Fruit fly (Drosophila melanogaster) whole organism, embryonic: ENCODE data around the gene Ctr1A.
A peak's percentile ranks its signal among the peaks of the same experiment; 100 is the strongest.

Experiments used
- BEAF-32 ChIP-seq: fragments of 200-800 bp; sonication (Bioruptor generic); optimal IDR thresholded peaks from 3 replicates; lab custom pipeline; 2017; ENCODE audit warnings: missing biosample characterization, missing genetic modification characterization, mild to moderate bottlenecking, moderate library complexity, missing genetic modification reagents
- CG12155 ChIP-seq: fragments of 200-800 bp; sonication (Bioruptor generic); optimal IDR thresholded peaks from 3 replicates; lab custom pipeline; 2016; ENCODE audit warnings: missing biosample characterization, missing genetic modification characterization
- CG12744 ChIP-seq: fragments of 200-800 bp; sonication (Bioruptor generic); optimal IDR thresholded peaks from 2 replicates; lab custom pipeline; 2016; ENCODE audit warnings: missing biosample characterization, missing genetic modification characterization
- CG13287 ChIP-seq: fragments of 200-800 bp; sonication (Bioruptor generic); IDR thresholded peaks from 2 replicates; pipeline ENCODE4 v1.3.6; 2022; ENCODE audit warnings: missing biosample characterization, missing genetic modification characterization; ENCODE audit not compliant: partially characterized antibody
- CG1529 ChIP-seq: fragments of 200-800 bp; sonication (Bioruptor generic); optimal IDR thresholded peaks from 3 replicates; lab custom pipeline; 2018; ENCODE audit warnings: missing biosample characterization, missing genetic modification characterization
- CG16863 ChIP-seq: fragments of 200-800 bp; sonication (Bioruptor generic); optimal IDR thresholded peaks from 3 replicates; lab custom pipeline; 2016; ENCODE audit warnings: missing biosample characterization, missing genetic modification characterization
- CG17829 ChIP-seq: fragments of 200-800 bp; optimal IDR thresholded peaks from 2 replicates; lab custom pipeline; 2019; ENCODE audit warnings: missing biosample characterization, mild to moderate bottlenecking, missing genetic modification characterization, moderate library complexity
- CG1792 ChIP-seq: fragments of 200-800 bp; sonication (Bioruptor generic); optimal IDR thresholded peaks from 2 replicates; lab custom pipeline; 2016; ENCODE audit warnings: missing biosample characterization, missing genetic modification characterization
- CG2116 ChIP-seq: fragments of 200-800 bp; sonication (Bioruptor generic); optimal IDR thresholded peaks from 3 replicates; lab custom pipeline; 2018; ENCODE audit warnings: missing biosample characterization, mild to moderate bottlenecking, missing genetic modification characterization
- CG2129 ChIP-seq: fragments of 200-800 bp; sonication (Bioruptor generic); IDR thresholded peaks from 2 replicates; pipeline ENCODE4 v1.3.6; 2022; ENCODE audit warnings: missing biosample characterization, missing genetic modification characterization; ENCODE audit not compliant: partially characterized antibody
- CG2889 ChIP-seq: fragments of 200-800 bp; sonication (Bioruptor generic); IDR thresholded peaks from 3 replicates; pipeline ENCODE4 v1.3.6; 2022; ENCODE audit warnings: missing biosample characterization, missing genetic modification characterization
- CG7556 ChIP-seq: fragments of 200-800 bp; sonication (Bioruptor generic); optimal IDR thresholded peaks from 2 replicates; lab custom pipeline; 2017; ENCODE audit warnings: missing biosample characterization, mild to moderate bottlenecking, missing genetic modification characterization
- CG7963 ChIP-seq: fragments of 200-800 bp; sonication (Bioruptor generic); IDR thresholded peaks from 3 replicates; pipeline ENCODE4 v1.3.6; 2022; ENCODE audit warnings: missing biosample characterization, missing genetic modification characterization; ENCODE audit not compliant: partially characterized antibody
- CG7987 ChIP-seq: fragments of 200-800 bp; sonication (Bioruptor generic); optimal IDR thresholded peaks from 2 replicates; lab custom pipeline; 2018; ENCODE audit warnings: missing biosample characterization, mild to moderate bottlenecking, missing genetic modification characterization, moderate library complexity
- CG8281 ChIP-seq: fragments of 200-800 bp; sonication (Bioruptor generic); optimal IDR thresholded peaks from 2 replicates; lab custom pipeline; 2018; ENCODE audit warnings: missing biosample characterization, mild to moderate bottlenecking, missing genetic modification characterization, moderate library complexity
- CG8290 ChIP-seq, 3 experiments: fragments of 200-800 bp; sonication (Bioruptor generic); optimal IDR thresholded peaks; 2 replicates each; lab custom pipeline; 2016 to 2019; ENCODE audit warnings: missing biosample characterization in 3 of 3, missing genetic modification characterization in 3 of 3, mild to moderate bottlenecking in 2 of 3, moderate library complexity in 1 of 3
- Chrac-16 ChIP-seq: fragments of 200-800 bp; sonication (Bioruptor generic); optimal IDR thresholded peaks from 3 replicates; lab custom pipeline; 2016; ENCODE audit warnings: missing biosample characterization, missing genetic modification characterization
- CoRest ChIP-seq: fragments of 200-800 bp; sonication (Bioruptor generic); optimal IDR thresholded peaks from 3 replicates; lab custom pipeline; 2018; ENCODE audit warnings: missing biosample characterization, mild to moderate bottlenecking, missing genetic modification characterization, moderate library complexity
- Dll ChIP-seq: fragments of 200-800 bp; sonication (Bioruptor generic); IDR thresholded peaks from 4 replicates; pipeline ENCODE4 v1.3.6; 2022; ENCODE audit warnings: missing biosample characterization, missing genetic modification characterization; ENCODE audit not compliant: partially characterized antibody
- Dref ChIP-seq: fragments of 200-800 bp; sonication (Bioruptor generic); IDR thresholded peaks from 2 replicates; pipeline ENCODE4 v1.3.6; 2022; ENCODE audit warnings: missing biosample characterization, missing genetic modification characterization
- E2f2 ChIP-seq: fragments of 200-800 bp; sonication (Bioruptor generic); IDR thresholded peaks from 2 replicates; pipeline ENCODE4 v1.3.6; 2022; ENCODE audit warnings: missing biosample characterization, missing genetic modification characterization
- Ets97D ChIP-seq: fragments of 200-800 bp; sonication (Bioruptor generic); optimal IDR thresholded peaks from 3 replicates; lab custom pipeline; 2016; ENCODE audit warnings: missing biosample characterization, missing genetic modification characterization
- MBD-R2 ChIP-seq: fragments of 200-800 bp; sonication (Bioruptor generic); IDR thresholded peaks from 2 replicates; pipeline ENCODE4 v1.3.6; 2022; ENCODE audit warnings: missing biosample characterization, missing genetic modification characterization
- MESR4 ChIP-seq: fragments of 200-800 bp; sonication (Bioruptor generic); optimal IDR thresholded peaks from 2 replicates; lab custom pipeline; 2018; ENCODE audit warnings: missing biosample characterization, mild to moderate bottlenecking, missing genetic modification characterization, moderate library complexity
- Opbp ChIP-seq: fragments of 200-800 bp; sonication (Bioruptor generic); IDR thresholded peaks from 3 replicates; pipeline ENCODE4 v1.3.6; 2022; ENCODE audit warnings: missing biosample characterization, missing genetic modification characterization; ENCODE audit not compliant: partially characterized antibody
- Poxn ChIP-seq: fragments of 200-800 bp; sonication (Bioruptor generic); IDR thresholded peaks from 2 replicates; pipeline ENCODE4 v1.3.6; 2022; ENCODE audit warnings: missing biosample characterization, missing genetic modification characterization
- bbx ChIP-seq: fragments of 200-800 bp; sonication (Bioruptor generic); IDR thresholded peaks from 2 replicates; pipeline ENCODE4 v1.3.6; 2022; ENCODE audit warnings: missing biosample characterization, missing genetic modification characterization; ENCODE audit not compliant: partially characterized antibody
- br ChIP-seq: fragments of >200 bp; optimal IDR thresholded peaks from 2 replicates; lab custom pipeline; 2017
- chif ChIP-seq, 2 experiments: fragments of 200-800 bp; sonication (Bioruptor generic); optimal IDR thresholded peaks; 3 replicates each; lab custom pipeline; 2016; ENCODE audit warnings: missing biosample characterization in 2 of 2, missing genetic modification characterization in 2 of 2
- chinmo ChIP-seq: fragments of 200-800 bp; sonication (Bioruptor generic); IDR thresholded peaks from 4 replicates; pipeline ENCODE4 v1.3.6; 2022; ENCODE audit warnings: missing biosample characterization, missing genetic modification characterization; ENCODE audit not compliant: partially characterized antibody
- dmrt11E ChIP-seq: fragments of 200-800 bp; sonication (Bioruptor generic); optimal IDR thresholded peaks from 3 replicates; lab custom pipeline; 2018; ENCODE audit warnings: missing biosample characterization, mild to moderate bottlenecking, missing genetic modification characterization, moderate library complexity
- fru ChIP-seq: fragments of >200 bp; optimal IDR thresholded peaks from 2 replicates; lab custom pipeline; 2017
- gcm2 ChIP-seq: fragments of 200-800 bp; sonication (Bioruptor generic); optimal IDR thresholded peaks from 2 replicates; lab custom pipeline; 2016; ENCODE audit warnings: missing biosample characterization, missing genetic modification characterization
- jigr1 ChIP-seq: fragments of 200-800 bp; sonication (Bioruptor generic); IDR thresholded peaks from 3 replicates; pipeline ENCODE4 v1.3.6; 2022; ENCODE audit warnings: missing biosample characterization, missing genetic modification characterization
- kay ChIP-seq: fragments of 200-800 bp; sonication (Bioruptor generic); optimal IDR thresholded peaks from 2 replicates; lab custom pipeline; 2016; ENCODE audit warnings: missing biosample characterization, missing genetic modification characterization
- kni ChIP-seq: fragments of 200-800 bp; sonication (Bioruptor generic); optimal IDR thresholded peaks from 3 replicates; lab custom pipeline; 2017; ENCODE audit warnings: mild to moderate bottlenecking, missing biosample characterization, missing genetic modification reagents, missing genetic modification characterization
- mld ChIP-seq: fragments of 200-800 bp; sonication (Bioruptor generic); IDR thresholded peaks from 3 replicates; pipeline ENCODE4 v1.3.6; 2022; ENCODE audit warnings: missing biosample characterization, missing genetic modification characterization; ENCODE audit not compliant: partially characterized antibody
- nerfin-1 ChIP-seq: fragments of 200-800 bp; sonication (Bioruptor generic); optimal IDR thresholded peaks from 3 replicates; lab custom pipeline; 2019; ENCODE audit warnings: missing biosample characterization, mild to moderate bottlenecking, missing genetic modification characterization, moderate library complexity
- onecut ChIP-seq: fragments of 200-800 bp; sonication (Bioruptor generic); IDR thresholded peaks from 2 replicates; pipeline ENCODE4 v1.3.6; 2022; ENCODE audit warnings: missing biosample characterization, missing genetic modification characterization
- pum ChIP-seq: fragments of 200-800 bp; sonication (Bioruptor generic); optimal IDR thresholded peaks from 2 replicates; lab custom pipeline; 2016; ENCODE audit warnings: missing biosample characterization, missing genetic modification characterization
- sim ChIP-seq: fragments of 200-800 bp; sonication (Bioruptor generic); IDR thresholded peaks from 2 replicates; pipeline ENCODE4 v1.3.6; 2022; ENCODE audit warnings: missing biosample characterization, missing genetic modification characterization
- slou ChIP-seq: fragments of 200-800 bp; sonication (Bioruptor generic); optimal IDR thresholded peaks from 3 replicates; lab custom pipeline; 2016; ENCODE audit warnings: missing biosample characterization, missing genetic modification characterization
- sna ChIP-seq: fragments of 200-800 bp; sonication (Bioruptor generic); IDR thresholded peaks from 2 replicates; pipeline ENCODE4 v1.3.6; 2022; ENCODE audit warnings: missing biosample characterization, missing genetic modification characterization; ENCODE audit not compliant: partially characterized antibody
- tio ChIP-seq: fragments of 200-800 bp; sonication (Bioruptor generic); optimal IDR thresholded peaks from 2 replicates; lab custom pipeline; 2017; ENCODE audit warnings: missing biosample characterization, missing genetic modification characterization, inconsistent platforms
- tll ChIP-seq, 2 experiments: fragments of 200-800 bp in 1 of 2; fragments of >200 bp in 1 of 2; sonication (Bioruptor generic) in 1 of 2; optimal IDR thresholded peaks; 2 replicates each; lab custom pipeline; 2017 to 2019; ENCODE audit warnings: missing biosample characterization in 2 of 2, missing genetic modification characterization in 2 of 2, mild to moderate bottlenecking in 1 of 2, moderate library complexity in 1 of 2
- vnd ChIP-seq: fragments of 200-800 bp; sonication (Bioruptor generic); IDR thresholded peaks from 3 replicates; pipeline ENCODE4 v1.3.6; 2022; ENCODE audit warnings: missing biosample characterization, missing genetic modification characterization; ENCODE audit not compliant: partially characterized antibody
- yki ChIP-seq: fragments of >200 bp; optimal IDR thresholded peaks from 3 replicates; lab custom pipeline; 2018

Gene Ctr1A

DNA sequence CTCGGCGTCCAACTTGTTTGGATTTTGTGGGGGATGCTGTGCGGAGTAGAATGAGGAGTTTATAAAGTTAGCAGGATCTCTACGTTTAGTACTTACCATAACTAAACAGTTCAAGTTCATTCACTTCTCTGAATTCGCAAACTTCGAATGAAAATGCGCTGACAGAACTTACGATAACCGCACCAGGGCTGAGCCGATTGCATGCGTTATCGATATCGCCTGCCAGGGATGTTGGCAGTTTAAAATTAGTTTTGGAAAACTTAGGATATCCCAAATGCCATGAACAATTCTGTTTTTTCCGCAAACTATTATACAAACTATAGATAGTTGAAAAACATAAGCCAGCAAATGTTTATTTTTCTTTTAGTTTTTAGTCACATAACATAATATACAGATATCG is 25.8 kb downstream of the Ctr1A start, which contains the start of gene CG44303 (continued):
- TF ChIP-seq Chrac-16 (GFP tag; lab: Kevin White, UChicago) (no peak), mld (GFP tag; lab: Robert Waterston, UW) (peak; percentile 80), sna (GFP tag; lab: Robert Waterston, UW) (0 out of 2 replicates have a peak, but pooled peaks have one; percentile 22), MESR4 (GFP tag; lab: Kevin White, UChicago) (no peak), Dref (peak; percentile 77), chinmo (0 out of 4 replicates have a peak, but pooled peaks have one; percentile 11), gcm2 (no peak), nerfin-1 (tag; lab: Kevin White, UChicago) (no peak), CoRest (tag; lab: Kevin White, UChicago) (no peak), CG7987 (GFP tag; lab: Kevin White, UChicago) (no peak), CG8281 (tag; lab: Kevin White, UChicago) (no peak), CG13287 (GFP tag; lab: Robert Waterston, UW) (peak; percentile 44; the same call in 1 of the 2 replicates), br (lab: Kevin White, UChicago) (no peak), jigr1 (GFP tag; lab: Robert Waterston, UW) (no peak), tll (GFP tag; optimal IDR thresholded peaks at IDR 0.05; lab: Kevin White, UChicago) (no peak), Dll (GFP tag; lab: Robert Waterston, UW) (0 out of 4 replicates have a peak, but pooled peaks have one; percentile 36), CG1529 (GFP tag; lab: Kevin White, UChicago) (no peak), vnd (peak; percentile 62), CG17829 (tag; lab: Kevin White, UChicago) (no peak), CG7556 (GFP tag; lab: Kevin White, UChicago) (no peak)

DNA sequence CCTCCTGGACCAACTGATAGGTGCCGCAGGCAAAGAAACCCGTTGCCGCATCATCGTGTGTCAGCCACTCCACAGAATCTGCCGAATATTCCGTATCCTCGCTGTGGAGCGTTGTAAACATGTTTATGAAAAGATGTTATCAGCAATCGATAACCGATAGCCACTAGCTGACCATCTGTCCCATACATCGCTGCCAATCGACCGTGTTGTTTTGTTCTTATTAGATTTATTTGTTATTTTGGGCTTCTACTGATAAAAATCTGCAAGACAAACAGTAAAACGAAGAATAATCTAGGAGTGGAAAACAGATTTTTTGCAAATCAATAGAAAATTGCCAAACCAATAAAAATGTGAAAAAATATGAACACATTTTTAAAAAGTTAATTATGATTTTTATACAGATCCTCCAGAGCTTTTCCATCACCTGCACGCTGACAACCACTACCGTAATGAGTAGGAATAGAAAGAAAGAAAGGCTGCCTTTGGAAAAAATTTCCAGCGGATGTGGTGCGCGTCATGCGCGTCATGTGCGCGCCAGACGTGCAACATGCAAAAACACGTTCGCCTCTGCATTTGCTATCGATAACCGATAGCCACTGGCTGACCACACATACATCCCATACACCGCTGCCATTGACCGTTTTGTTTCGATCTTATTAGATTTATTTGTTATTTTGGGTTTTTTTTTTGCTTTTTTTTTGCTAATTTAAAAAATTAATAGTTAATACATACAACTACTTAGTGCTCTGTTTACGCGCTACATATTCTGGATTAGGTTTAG is 27.4 kb downstream of the Ctr1A start, which contains the start of gene CG3184:
CG3184 (minus strand) TSS at position 155 of the 781 bp plus-strand sequence.
- TF ChIP-seq sim (GFP tag; lab: Robert Waterston, UW) = no peak
- no peak for TF ChIP-seq Chrac-16 (GFP tag; lab: Kevin White, UChicago)
- TF ChIP-seq CG2116 (GFP tag; lab: Kevin White, UChicago) = peak; percentile 87
- peak; percentile 30; the same call in 2 of the 3 replicates for TF ChIP-seq Opbp (GFP tag; lab: Robert Waterston, UW)
- TF ChIP-seq Ets97D (GFP tag; lab: Kevin White, UChicago) = peak; percentile 37
- no peak for TF ChIP-seq yki
- TF ChIP-seq CG2889 = no peak
- no peak for TF ChIP-seq kni (GFP tag; lab: Kevin White, UChicago)
- TF ChIP-seq CG8290 (GFP tag; optimal IDR thresholded peaks at IDR 0.05; lab: Kevin White, UChicago) = peak; percentile 25
- TF ChIP-seq CG8290 (tag; optimal IDR thresholded peaks at IDR 0.05; lab: Kevin White, UChicago) = no peak
- TF ChIP-seq fru (lab: Kevin White, UChicago) = no peak
- peak; percentile 57 for TF ChIP-seq bbx (GFP tag; lab: Robert Waterston, UW)
- no peak for TF ChIP-seq dmrt11E (tag; lab: Kevin White, UChicago)
- no peak for TF ChIP-seq CG16863 (GFP tag; lab: Kevin White, UChicago)
- TF ChIP-seq CG1792 (GFP tag; lab: Kevin White, UChicago) = no peak
- TF ChIP-seq BEAF-32 (GFP tag; lab: Kevin White, UChicago) = peak; percentile 20
- no peak for TF ChIP-seq CG12155
- TF ChIP-seq vnd = peak; percentile 57
- TF ChIP-seq slou = no peak
- no peak for TF ChIP-seq pum (GFP tag; lab: Kevin White, UChicago)
- no peak for TF ChIP-seq CG2129 (GFP tag; lab: Robert Waterston, UW)
- 0 out of 2 replicates have a peak, but pooled peaks have one; percentile 22 for TF ChIP-seq E2f2 (GFP tag; lab: Robert Waterston, UW)
- TF ChIP-seq chif (GFP tag; optimal IDR thresholded peaks at IDR 0.05; lab: Kevin White, UChicago) = no peak
- no peak for TF ChIP-seq kay (GFP tag; lab: Kevin White, UChicago)
- peak; percentile 61; the same call in 1 of the 3 replicates for TF ChIP-seq CG7963 (GFP tag; lab: Robert Waterston, UW)
- TF ChIP-seq onecut = no peak
- TF ChIP-seq MBD-R2 = peak; percentile 49
- TF ChIP-seq Poxn (GFP tag; lab: Robert Waterston, UW) = no peak
- TF ChIP-seq tio (GFP tag; lab: Kevin White, UChicago) = no peak
- no peak for TF ChIP-seq CG12744 (GFP tag; lab: Kevin White, UChicago)
